Fruit fly (Drosophila melanogaster) whole organism, embryonic: Measurements from ENCODE around the gene pbl.

Experiments used
- Bdp1 ChIP-seq: fragments of 200-800 bp; sonication (Bioruptor generic); optimal IDR thresholded peaks from 3 replicates; lab custom pipeline; 2016; ENCODE audit warnings: missing biosample characterization, missing genetic modification characterization
- Bteb2 ChIP-seq: fragments of 200-800 bp; sonication (Bioruptor generic); optimal IDR thresholded peaks from 2 replicates; lab custom pipeline; 2016; ENCODE audit warnings: missing biosample characterization, missing genetic modification characterization
- C15 ChIP-seq: fragments of 200-800 bp; sonication (Bioruptor generic); IDR thresholded peaks from 3 replicates; pipeline ENCODE4 v1.3.6; 2022; ENCODE audit warnings: missing biosample characterization, missing genetic modification characterization
- CG10366 ChIP-seq: fragments of 200-800 bp; sonication (Bioruptor generic); IDR thresholded peaks from 2 replicates; pipeline ENCODE4 v1.3.6; 2022; ENCODE audit warnings: missing biosample characterization, missing genetic modification characterization
- CG12769 ChIP-seq: fragments of 200-800 bp; sonication (Bioruptor generic); optimal IDR thresholded peaks from 2 replicates; lab custom pipeline; 2019; ENCODE audit warnings: missing biosample characterization, mild to moderate bottlenecking, missing genetic modification characterization, moderate library complexity
- CG15514 ChIP-seq: fragments of 200-800 bp; sonication (Bioruptor generic); optimal IDR thresholded peaks from 3 replicates; lab custom pipeline; 2017; ENCODE audit warnings: missing biosample characterization, missing genetic modification characterization, mild to moderate bottlenecking, moderate library complexity, missing genetic modification reagents
- CG18262 ChIP-seq: fragments of 200-800 bp; optimal IDR thresholded peaks from 3 replicates; lab custom pipeline; 2019; ENCODE audit warnings: missing biosample characterization, mild to moderate bottlenecking, missing genetic modification characterization, moderate library complexity
- CG2116 ChIP-seq: fragments of 200-800 bp; sonication (Bioruptor generic); optimal IDR thresholded peaks from 3 replicates; lab custom pipeline; 2018; ENCODE audit warnings: missing biosample characterization, mild to moderate bottlenecking, missing genetic modification characterization
- CG2120 ChIP-seq: fragments of 200-800 bp; sonication (Bioruptor generic); optimal IDR thresholded peaks from 3 replicates; lab custom pipeline; 2016; ENCODE audit warnings: missing biosample characterization, missing genetic modification characterization
- CG31365 ChIP-seq: fragments of 200-800 bp; sonication (Bioruptor generic); optimal IDR thresholded peaks from 2 replicates; lab custom pipeline; 2018; ENCODE audit warnings: missing biosample characterization, mild to moderate bottlenecking, missing genetic modification characterization
- CG32532 ChIP-seq: fragments of 200-800 bp; sonication (Bioruptor generic); IDR thresholded peaks from 2 replicates; pipeline ENCODE4 v1.3.6; 2022; ENCODE audit warnings: missing biosample characterization, missing genetic modification characterization
- CG3407 ChIP-seq: fragments of 200-800 bp; sonication (Bioruptor generic); optimal IDR thresholded peaks from 2 replicates; lab custom pipeline; 2018; ENCODE audit warnings: missing biosample characterization, mild to moderate bottlenecking, missing genetic modification characterization
- CG3838 ChIP-seq: fragments of 200-800 bp; sonication (Bioruptor generic); optimal IDR thresholded peaks from 3 replicates; lab custom pipeline; 2016; ENCODE audit warnings: missing biosample characterization, missing genetic modification characterization
- CG4328 ChIP-seq: fragments of 200-800 bp; sonication (Bioruptor generic); optimal IDR thresholded peaks from 3 replicates; lab custom pipeline; 2017; ENCODE audit warnings: missing biosample characterization, missing genetic modification reagents, missing genetic modification characterization
- CG4730 ChIP-seq: fragments of 200-800 bp; sonication (Bioruptor generic); IDR thresholded peaks from 2 replicates; pipeline ENCODE4 v1.3.6; 2022; ENCODE audit warnings: missing biosample characterization, missing genetic modification characterization
- CG5245 ChIP-seq: fragments of 200-800 bp; sonication (Bioruptor generic); optimal IDR thresholded peaks from 3 replicates; lab custom pipeline; 2016; ENCODE audit warnings: missing biosample characterization, missing genetic modification characterization
- CG6654 ChIP-seq: fragments of 200-800 bp; sonication (Bioruptor generic); optimal IDR thresholded peaks from 2 replicates; lab custom pipeline; 2017; ENCODE audit warnings: missing biosample characterization, mild to moderate bottlenecking, missing genetic modification characterization
- CG6791 ChIP-seq: fragments of 200-800 bp; sonication (Bioruptor generic); IDR thresholded peaks from 3 replicates; pipeline ENCODE4 v1.3.6; 2022; ENCODE audit warnings: missing biosample characterization, missing genetic modification characterization; ENCODE audit not compliant: partially characterized antibody
- CoRest ChIP-seq: fragments of 200-800 bp; sonication (Bioruptor generic); optimal IDR thresholded peaks from 3 replicates; lab custom pipeline; 2018; ENCODE audit warnings: missing biosample characterization, mild to moderate bottlenecking, missing genetic modification characterization, moderate library complexity
- Drgx ChIP-seq: fragments of 200-800 bp; sonication (Bioruptor generic); IDR thresholded peaks from 2 replicates; pipeline ENCODE4 v1.3.6; 2022; ENCODE audit warnings: missing biosample characterization, missing genetic modification characterization
- GATAe ChIP-seq: fragments of 200-800 bp; sonication (Bioruptor generic); conservative IDR thresholded peaks from 2 replicates; pipeline ENCODE4 v1.3.6; 2022; ENCODE audit warnings: missing biosample characterization, missing genetic modification characterization
- H2.0 ChIP-seq: fragments of 200-800 bp; sonication (Bioruptor generic); IDR thresholded peaks from 2 replicates; pipeline ENCODE4 v1.3.6; 2022; ENCODE audit warnings: missing biosample characterization, missing genetic modification characterization
- Hmr ChIP-seq: fragments of 200-800 bp; sonication (Bioruptor generic); optimal IDR thresholded peaks from 3 replicates; lab custom pipeline; 2017; ENCODE audit warnings: mild to moderate bottlenecking, missing biosample characterization, missing genetic modification reagents, missing genetic modification characterization
- MBD-R2 ChIP-seq: fragments of 200-800 bp; sonication (Bioruptor generic); IDR thresholded peaks from 2 replicates; pipeline ENCODE4 v1.3.6; 2022; ENCODE audit warnings: missing biosample characterization, missing genetic modification characterization
- Meics ChIP-seq: fragments of 200-800 bp; sonication (Bioruptor generic); optimal IDR thresholded peaks from 2 replicates; lab custom pipeline; 2017; ENCODE audit warnings: missing biosample characterization, mild to moderate bottlenecking, missing genetic modification characterization
- Nf-YA ChIP-seq: fragments of 200-800 bp; sonication (Bioruptor generic); IDR thresholded peaks from 2 replicates; pipeline ENCODE4 v1.3.6; 2022; ENCODE audit warnings: missing biosample characterization, missing genetic modification characterization
- Pdp1 ChIP-seq, 2 experiments: fragments of 200-800 bp; sonication (Bioruptor generic); optimal IDR thresholded peaks; 3 replicates each; lab custom pipeline; 2016; ENCODE audit warnings: missing biosample characterization in 2 of 2, missing genetic modification characterization in 2 of 2, mild to moderate bottlenecking in 1 of 2, moderate library complexity in 1 of 2
- Sin3A ChIP-seq: fragments of >200 bp; optimal IDR thresholded peaks from 2 replicates; lab custom pipeline; 2018
- Tbp ChIP-seq: fragments of >200 bp; optimal IDR thresholded peaks from 2 replicates; lab custom pipeline; 2018; ENCODE audit warnings: missing biosample characterization, missing genetic modification characterization
- Usf ChIP-seq: fragments of 200-800 bp; sonication (Bioruptor generic); optimal IDR thresholded peaks from 2 replicates; lab custom pipeline; 2017; ENCODE audit warnings: missing genotype, missing biosample characterization, missing genetic modification characterization
- Xbp1 ChIP-seq: fragments of 200-800 bp; sonication (Bioruptor generic); optimal IDR thresholded peaks from 3 replicates; lab custom pipeline; 2016; ENCODE audit warnings: missing biosample characterization, mild to moderate bottlenecking, missing genetic modification characterization
- ase ChIP-seq: fragments of 200-800 bp; sonication (Bioruptor generic); IDR thresholded peaks from 3 replicates; pipeline ENCODE4 v1.3.6; 2022; ENCODE audit warnings: missing biosample characterization, missing genetic modification characterization
- bigmax ChIP-seq: fragments of 200-800 bp; sonication (Bioruptor generic); optimal IDR thresholded peaks from 2 replicates; lab custom pipeline; 2018; ENCODE audit warnings: missing biosample characterization, mild to moderate bottlenecking, missing genetic modification characterization
- cato ChIP-seq: fragments of 200-800 bp; sonication (Bioruptor generic); optimal IDR thresholded peaks from 2 replicates; lab custom pipeline; 2016; ENCODE audit warnings: missing biosample characterization, missing genetic modification characterization, borderline replicate concordance
- chm ChIP-seq: fragments of 200-800 bp; sonication (Bioruptor generic); IDR thresholded peaks from 2 replicates; pipeline ENCODE4 v1.3.6; 2022; ENCODE audit warnings: missing biosample characterization, missing genetic modification characterization
- crp ChIP-seq, 2 experiments: fragments of 200-800 bp; sonication (Bioruptor generic); optimal IDR thresholded peaks; 2 replicates in 1 of 2; 3 replicates in 1 of 2; lab custom pipeline; 2017; ENCODE audit warnings: missing biosample characterization in 2 of 2, missing genetic modification characterization in 2 of 2, mild to moderate bottlenecking in 1 of 2, moderate library complexity in 1 of 2
- cwo ChIP-seq: fragments of 200-800 bp; sonication (Bioruptor generic); optimal IDR thresholded peaks from 3 replicates; lab custom pipeline; 2017; ENCODE audit warnings: missing biosample characterization, missing genetic modification characterization, mild to moderate bottlenecking, moderate library complexity, missing genetic modification reagents
- eve ChIP-seq, 2 experiments: fragments of >200 bp; optimal IDR thresholded peaks; 2 replicates each; lab custom pipeline; 2017; ENCODE audit warnings: missing biosample characterization in 2 of 2, missing genetic modification characterization in 2 of 2
- gcm ChIP-seq: fragments of 200-800 bp; sonication (Bioruptor generic); optimal IDR thresholded peaks from 2 replicates; lab custom pipeline; 2019; ENCODE audit warnings: missing biosample characterization, mild to moderate bottlenecking, missing genetic modification characterization, moderate library complexity
- h ChIP-seq: fragments of >200 bp; optimal IDR thresholded peaks from 2 replicates; lab custom pipeline; 2017
- ham ChIP-seq: fragments of 200-800 bp; sonication (Bioruptor generic); IDR thresholded peaks from 2 replicates; pipeline ENCODE4 v1.3.6; 2022; ENCODE audit warnings: missing biosample characterization, missing genetic modification characterization
- jumu ChIP-seq: fragments of 200-800 bp; sonication (Bioruptor generic); optimal IDR thresholded peaks from 3 replicates; lab custom pipeline; 2016; ENCODE audit warnings: missing biosample characterization, missing genetic modification characterization
- lab ChIP-seq: fragments of 200-800 bp; sonication (Bioruptor generic); optimal IDR thresholded peaks from 3 replicates; lab custom pipeline; 2017; ENCODE audit warnings: missing biosample characterization, missing genetic modification characterization, mild to moderate bottlenecking, moderate library complexity, missing genetic modification reagents
- ro ChIP-seq: fragments of 200-800 bp; sonication (Bioruptor generic); IDR thresholded peaks from 2 replicates; pipeline ENCODE4 v1.3.6; 2022; ENCODE audit warnings: missing biosample characterization, missing genetic modification characterization
- sd ChIP-seq: fragments of 200-800 bp; sonication (Bioruptor generic); optimal IDR thresholded peaks from 3 replicates; lab custom pipeline; 2018; ENCODE audit warnings: missing biosample characterization, mild to moderate bottlenecking, missing genetic modification characterization, moderate library complexity
- stc ChIP-seq: fragments of 200-800 bp; sonication (Bioruptor generic); IDR thresholded peaks from 2 replicates; pipeline ENCODE4 v1.3.6; 2022; ENCODE audit warnings: missing biosample characterization, missing genetic modification characterization
- trh ChIP-seq: fragments of 200-800 bp; sonication (Bioruptor generic); optimal IDR thresholded peaks from 2 replicates; lab custom pipeline; 2016; ENCODE audit warnings: missing biosample characterization, missing genetic modification characterization
- unc-4 ChIP-seq: fragments of 200-800 bp; sonication (Bioruptor generic); IDR thresholded peaks from 2 replicates; pipeline ENCODE4 v1.3.6; 2022; ENCODE audit warnings: missing biosample characterization, missing genetic modification characterization; ENCODE audit not compliant: partially characterized antibody
- vfl ChIP-seq: fragments of 200-800 bp; sonication (Bioruptor generic); optimal IDR thresholded peaks from 2 replicates; lab custom pipeline; 2016; ENCODE audit warnings: missing biosample characterization, missing genetic modification characterization
- zfh1 ChIP-seq: fragments of 200-800 bp; sonication (Bioruptor generic); IDR thresholded peaks from 3 replicates; pipeline ENCODE4 v1.3.6; 2022; ENCODE audit warnings: missing biosample characterization, missing genetic modification characterization

The pbl gene

dm6 chr3L:7856626-7856937 lies 55.2 kb downstream of the pbl start (continued):
- TF ChIP-seq cwo (GFP tag; lab: Kevin White, UChicago), result peak; percentile 85
- TF ChIP-seq bigmax (GFP tag; lab: Kevin White, UChicago), result no peak
- TF ChIP-seq crp (GFP tag; optimal IDR thresholded peaks at IDR 0.05; lab: Kevin White, UChicago), result no peak
- TF ChIP-seq Usf (GFP tag; lab: Kevin White, UChicago), result no peak
- TF ChIP-seq CG10366, result no peak
- TF ChIP-seq cato (GFP tag; lab: Kevin White, UChicago), result no peak
- no peak for TF ChIP-seq Xbp1 (GFP tag; lab: Kevin White, UChicago)
- no peak for TF ChIP-seq Pdp1 (GFP tag; optimal IDR thresholded peaks at IDR 0.05; lab: Kevin White, UChicago)
- no peak for TF ChIP-seq gcm (GFP tag; lab: Kevin White, UChicago)
- TF ChIP-seq CG6791, result no peak
- no peak for TF ChIP-seq ham
- no peak for TF ChIP-seq Bdp1 (GFP tag; lab: Kevin White, UChicago)
- TF ChIP-seq h, result no peak
- peak; percentile 58; the same call in 1 of the 2 replicates for TF ChIP-seq Drgx (GFP tag; lab: Robert Waterston, UW)
- no peak for TF ChIP-seq CG2120 (GFP tag; lab: Kevin White, UChicago)
- TF ChIP-seq vfl (GFP tag; lab: Kevin White, UChicago), result no peak
- TF ChIP-seq stc, result 0 out of 2 replicates have a peak, but pooled peaks have one; percentile 29
- TF ChIP-seq trh (GFP tag; lab: Kevin White, UChicago), result no peak
- no peak for TF ChIP-seq CG5245 (GFP tag; lab: Kevin White, UChicago)
- no peak for TF ChIP-seq ase (GFP tag; lab: Robert Waterston, UW)
- peak; percentile 5 for TF ChIP-seq sd (tag; lab: Kevin White, UChicago)
- TF ChIP-seq Nf-YA (GFP tag; lab: Robert Waterston, UW), result no peak
- TF ChIP-seq Sin3A (lab: Kevin White, UChicago), result no peak
- TF ChIP-seq eve (GFP tag; optimal IDR thresholded peaks at IDR 0.05; lab: Kevin White, UChicago), result peak in 1 of 2 experiments; percentile 3
- TF ChIP-seq CG31365 (tag; lab: Kevin White, UChicago), result no peak
- no peak for TF ChIP-seq GATAe (GFP tag; lab: Robert Waterston, UW)
- no peak for TF ChIP-seq Tbp (GFP tag; lab: Kevin White, UChicago)

- TF ChIP-seq CG2116 (peak; percentile 53), C15 (peak; percentile 64; the same call in 1 of the 3 replicates), CG15514 (GFP tag; lab: Kevin White, UChicago) (peak; percentile 52), chm (no peak), Hmr (peak; percentile 79), zfh1 (peak; percentile 55; the same call in 1 of the 3 replicates), CG12769 (peak; percentile 38), jumu (GFP tag; lab: Kevin White, UChicago) (no peak), CoRest (tag; lab: Kevin White, UChicago) (peak; percentile 96), Bteb2 (peak; percentile 59), H2.0 (peak; percentile 70), unc-4 (GFP tag; lab: Robert Waterston, UW) (no peak), CG6654 (peak; percentile 73), ro (GFP tag; lab: Robert Waterston, UW) (peak; percentile 69; the same call in 1 of the 2 replicates), Meics (peak; percentile 95), MBD-R2 (GFP tag; lab: Robert Waterston, UW) (peak; percentile 33; the same call in 1 of the 2 replicates), CG4328 (GFP tag; lab: Kevin White, UChicago) (peak; percentile 49), CG3407 (peak; percentile 47), lab (GFP tag; lab: Kevin White, UChicago) (peak; percentile 86), CG3838 (peak; percentile 12), CG10366 (peak; percentile 48), CG32532 (GFP tag; lab: Robert Waterston, UW) (peak; percentile 91), CG4730 (GFP tag; lab: Robert Waterston, UW) (peak; percentile 55; the same call in 1 of the 2 replicates), CG18262 (tag; lab: Kevin White, UChicago) (peak; percentile 73)
These were observed 55.8 kb downstream of the pbl start for dm6 chr3L:7855778-7856625.
